Fruit fly (Drosophila melanogaster) whole organism, prepupa: ENCODE results near the gene Prtl99C.

Experiments used
- Blimp-1 ChIP-seq: fragments of 200-800 bp; sonication (Bioruptor generic); optimal IDR thresholded peaks from 3 replicates; lab custom pipeline; 2017; ENCODE audit warnings: missing biosample characterization, missing genetic modification characterization, mild to moderate bottlenecking, moderate library complexity, missing genetic modification reagents
- CG10631 ChIP-seq: fragments of 200-800 bp; sonication (Bioruptor generic); optimal IDR thresholded peaks from 2 replicates; lab custom pipeline; 2016; ENCODE audit warnings: missing biosample characterization, missing genetic modification characterization
- CG10669 ChIP-seq: fragments of 200-800 bp; sonication (Bioruptor generic); optimal IDR thresholded peaks from 3 replicates; lab custom pipeline; 2018; ENCODE audit warnings: missing biosample characterization, mild to moderate bottlenecking, missing genetic modification characterization, moderate library complexity
- CG11294 ChIP-seq: fragments of 200-800 bp; sonication (Bioruptor generic); IDR thresholded peaks from 2 replicates; pipeline ENCODE4 v1.3.6; 2022; ENCODE audit warnings: missing biosample characterization, missing genetic modification characterization
- CG11902 ChIP-seq: fragments of 200-800 bp; sonication (Bioruptor generic); optimal IDR thresholded peaks from 3 replicates; lab custom pipeline; 2016; ENCODE audit warnings: missing biosample characterization, missing genetic modification characterization
- CG15336 ChIP-seq: fragments of 200-800 bp; sonication (Bioruptor generic); IDR thresholded peaks from 2 replicates; pipeline ENCODE4 v1.3.6; 2022; ENCODE audit warnings: missing biosample characterization, missing genetic modification characterization
- CG3032 ChIP-seq: fragments of 200-800 bp; optimal IDR thresholded peaks from 2 replicates; lab custom pipeline; 2019; ENCODE audit warnings: missing biosample characterization, mild to moderate bottlenecking, missing genetic modification characterization, moderate library complexity
- CG31627 ChIP-seq: fragments of 200-800 bp; sonication (Bioruptor generic); optimal IDR thresholded peaks from 3 replicates; lab custom pipeline; 2016; ENCODE audit warnings: missing biosample characterization, missing genetic modification characterization
- CG32006 ChIP-seq: fragments of 200-800 bp; sonication (Bioruptor generic); optimal IDR thresholded peaks from 3 replicates; lab custom pipeline; 2017; ENCODE audit warnings: missing biosample characterization, mild to moderate bottlenecking, missing genetic modification characterization
- CG34406 ChIP-seq: fragments of 200-800 bp; sonication (Bioruptor generic); optimal IDR thresholded peaks from 3 replicates; lab custom pipeline; 2016; ENCODE audit warnings: missing biosample characterization, missing genetic modification characterization
- CG3919 ChIP-seq: fragments of 200-800 bp; sonication (Bioruptor generic); optimal IDR thresholded peaks from 3 replicates; lab custom pipeline; 2016; ENCODE audit warnings: missing biosample characterization, missing genetic modification characterization
- CG4318 ChIP-seq: fragments of 200-800 bp; sonication (Bioruptor generic); optimal IDR thresholded peaks from 3 replicates; lab custom pipeline; 2017; ENCODE audit warnings: missing biosample characterization, mild to moderate bottlenecking, missing genetic modification characterization
- CG6163 ChIP-seq: fragments of 200-800 bp; sonication (Bioruptor generic); IDR thresholded peaks from 3 replicates; pipeline ENCODE4 v1.3.6; 2022; ENCODE audit warnings: missing biosample characterization, missing genetic modification characterization
- CG6276 ChIP-seq: fragments of 200-800 bp; sonication (Bioruptor generic); optimal IDR thresholded peaks from 2 replicates; lab custom pipeline; 2017; ENCODE audit warnings: missing biosample characterization, mild to moderate bottlenecking, missing genetic modification characterization
- CG6792 ChIP-seq: fragments of 200-800 bp; sonication (Bioruptor generic); optimal IDR thresholded peaks from 3 replicates; lab custom pipeline; 2016; ENCODE audit warnings: missing biosample characterization, missing genetic modification characterization
- CG6808 ChIP-seq: fragments of 200-800 bp; sonication (Bioruptor generic); optimal IDR thresholded peaks from 3 replicates; lab custom pipeline; 2017; ENCODE audit warnings: missing biosample characterization, missing genetic modification characterization, mild to moderate bottlenecking, moderate library complexity, missing genetic modification reagents
- CG6854 ChIP-seq: fragments of 200-800 bp; sonication (Bioruptor generic); optimal IDR thresholded peaks from 2 replicates; lab custom pipeline; 2017; ENCODE audit warnings: missing biosample characterization, mild to moderate bottlenecking, missing genetic modification characterization
- CG7368 ChIP-seq: fragments of 200-800 bp; sonication (Bioruptor generic); optimal IDR thresholded peaks from 3 replicates; lab custom pipeline; 2016; ENCODE audit warnings: missing biosample characterization, missing genetic modification characterization
- CG8319 ChIP-seq: fragments of 200-800 bp; sonication (Bioruptor generic); optimal IDR thresholded peaks from 3 replicates; lab custom pipeline; 2016; ENCODE audit warnings: missing biosample characterization, missing genetic modification characterization
- CG9139 ChIP-seq: fragments of 200-800 bp; sonication (Bioruptor generic); optimal IDR thresholded peaks from 3 replicates; lab custom pipeline; 2017; ENCODE audit warnings: missing biosample characterization, mild to moderate bottlenecking, missing genetic modification characterization
- Eip75B ChIP-seq: fragments of 200-800 bp; sonication (Bioruptor generic); optimal IDR thresholded peaks from 3 replicates; lab custom pipeline; 2016; ENCODE audit warnings: missing biosample characterization, missing genetic modification characterization
- Eip93F ChIP-seq: fragments of 200-800 bp; sonication (Bioruptor generic); optimal IDR thresholded peaks from 2 replicates; lab custom pipeline; 2016; ENCODE audit warnings: missing biosample characterization, mild to moderate bottlenecking, missing genetic modification characterization
- Ets21C ChIP-seq: fragments of 200-800 bp; sonication (Bioruptor generic); optimal IDR thresholded peaks from 3 replicates; lab custom pipeline; 2016; ENCODE audit warnings: missing biosample characterization, missing genetic modification characterization
- Gug ChIP-seq: fragments of 200-800 bp; sonication (Bioruptor generic); IDR thresholded peaks from 2 replicates; pipeline ENCODE4 v1.3.6; 2022; ENCODE audit warnings: missing biosample characterization, missing genetic modification characterization
- Hr38 ChIP-seq: sonication (Bioruptor generic); optimal IDR thresholded peaks from 2 replicates; lab custom pipeline; 2016; ENCODE audit warnings: missing biosample characterization, missing genetic modification characterization
- Hr39 ChIP-seq: fragments of 200-800 bp; sonication (Bioruptor generic); optimal IDR thresholded peaks from 2 replicates; lab custom pipeline; 2016; ENCODE audit warnings: missing biosample characterization, missing genetic modification characterization
- Hr4 ChIP-seq: fragments of 200-800 bp; sonication (Bioruptor generic); optimal IDR thresholded peaks from 3 replicates; lab custom pipeline; 2016; ENCODE audit warnings: missing biosample characterization, missing genetic modification characterization
- Lpt ChIP-seq: fragments of 200-800 bp; sonication (Bioruptor generic); optimal IDR thresholded peaks from 3 replicates; lab custom pipeline; 2016; ENCODE audit warnings: missing biosample characterization, missing genetic modification characterization
- Met ChIP-seq: fragments of 200-800 bp; sonication (Bioruptor generic); optimal IDR thresholded peaks from 3 replicates; lab custom pipeline; 2016; ENCODE audit warnings: missing biosample characterization, missing genetic modification characterization
- Sox102F ChIP-seq: fragments of 200-800 bp; sonication (Bioruptor generic); optimal IDR thresholded peaks from 2 replicates; lab custom pipeline; 2016; ENCODE audit warnings: missing biosample characterization, mild to moderate bottlenecking, missing genetic modification characterization
- Sox14 ChIP-seq: fragments of 200-800 bp; sonication (Bioruptor generic); optimal IDR thresholded peaks from 3 replicates; lab custom pipeline; 2016; ENCODE audit warnings: missing biosample characterization, missing genetic modification characterization
- Sox15 ChIP-seq: fragments of 200-800 bp; sonication (Bioruptor generic); optimal IDR thresholded peaks from 3 replicates; lab custom pipeline; 2016; ENCODE audit warnings: missing biosample characterization, missing genetic modification characterization
- achi ChIP-seq: fragments of 200-800 bp; sonication (Bioruptor generic); optimal IDR thresholded peaks from 3 replicates; lab custom pipeline; 2016; ENCODE audit warnings: missing biosample characterization, missing genetic modification characterization
- acj6 ChIP-seq: fragments of 200-800 bp; sonication (Bioruptor generic); optimal IDR thresholded peaks from 3 replicates; lab custom pipeline; 2016; ENCODE audit warnings: missing biosample characterization, missing genetic modification characterization
- cyc ChIP-seq: fragments of 200-800 bp; sonication (Bioruptor generic); optimal IDR thresholded peaks from 3 replicates; lab custom pipeline; 2016; ENCODE audit warnings: missing biosample characterization, missing genetic modification characterization
- dac ChIP-seq: fragments of 200-800 bp; sonication (Bioruptor generic); optimal IDR thresholded peaks from 2 replicates; lab custom pipeline; 2017; ENCODE audit warnings: missing biosample characterization, mild to moderate bottlenecking, missing genetic modification characterization
- dsx ChIP-seq: fragments of 200-800 bp; optimal IDR thresholded peaks from 3 replicates; lab custom pipeline; 2019; ENCODE audit warnings: missing biosample characterization, mild to moderate bottlenecking, missing genetic modification characterization, moderate library complexity; ENCODE audit not compliant: poor library complexity, severe bottlenecking
- esn ChIP-seq: fragments of 200-800 bp; sonication (Bioruptor generic); optimal IDR thresholded peaks from 2 replicates; lab custom pipeline; 2016; ENCODE audit warnings: missing biosample characterization, mild to moderate bottlenecking, missing genetic modification characterization, moderate library complexity
- fd59A ChIP-seq: fragments of 200-800 bp; sonication (Bioruptor generic); optimal IDR thresholded peaks from 2 replicates; lab custom pipeline; 2017; ENCODE audit warnings: missing biosample characterization, mild to moderate bottlenecking, missing genetic modification characterization, missing genetic modification reagents
- fd85E ChIP-seq: fragments of 200-800 bp; sonication (Bioruptor generic); optimal IDR thresholded peaks from 3 replicates; lab custom pipeline; 2016; ENCODE audit warnings: missing biosample characterization, missing genetic modification characterization
- fkh ChIP-seq: fragments of 200-800 bp; sonication (Bioruptor generic); optimal IDR thresholded peaks from 3 replicates; lab custom pipeline; 2017; ENCODE audit warnings: missing biosample characterization, mild to moderate bottlenecking, missing genetic modification characterization, moderate library complexity
- net ChIP-seq: fragments of 200-800 bp; sonication (Bioruptor generic); optimal IDR thresholded peaks from 3 replicates; lab custom pipeline; 2016; ENCODE audit warnings: missing biosample characterization, missing genetic modification characterization
- pdm3 ChIP-seq: fragments of 200-800 bp; sonication (Bioruptor generic); optimal IDR thresholded peaks from 3 replicates; lab custom pipeline; 2016; ENCODE audit warnings: missing biosample characterization, missing genetic modification characterization
- salr ChIP-seq, 2 experiments: fragments of 200-800 bp; sonication (Bioruptor generic); optimal IDR thresholded peaks; 3 replicates each; lab custom pipeline; 2016 to 2018; ENCODE audit warnings: missing biosample characterization in 2 of 2, missing genetic modification characterization in 2 of 2, mild to moderate bottlenecking in 1 of 2
- spab ChIP-seq: fragments of 200-800 bp; sonication (Bioruptor generic); optimal IDR thresholded peaks from 2 replicates; lab custom pipeline; 2017; ENCODE audit warnings: missing biosample characterization, mild to moderate bottlenecking, missing genetic modification characterization, missing genetic modification reagents
- svp ChIP-seq: fragments of 200-800 bp; sonication (Bioruptor generic); peaks from one replicate; lab custom pipeline; 2016; ENCODE audit warnings: missing biosample characterization, missing genetic modification characterization
- topi ChIP-seq: fragments of 200-800 bp; sonication (Bioruptor generic); optimal IDR thresholded peaks from 3 replicates; lab custom pipeline; 2016; ENCODE audit warnings: missing biosample characterization, missing genetic modification characterization
- vri ChIP-seq: fragments of 200-800 bp; sonication (Bioruptor generic); optimal IDR thresholded peaks from 3 replicates; lab custom pipeline; 2016; ENCODE audit warnings: missing biosample characterization, mild to moderate bottlenecking, missing genetic modification characterization

Prtl99C gene

dm6 chr3R:29797183-29797582, 38.6 kb upstream of the Prtl99C start:
- TF ChIP-seq cyc (GFP tag; lab: Kevin White, UChicago): no peak
- TF ChIP-seq fd59A (GFP tag; lab: Kevin White, UChicago): no peak
- TF ChIP-seq Sox102F (GFP tag; lab: Kevin White, UChicago): no peak
- no peak for TF ChIP-seq CG34406 (GFP tag; lab: Kevin White, UChicago)
- TF ChIP-seq pdm3 (GFP tag; lab: Kevin White, UChicago): no peak
- no peak for TF ChIP-seq acj6 (GFP tag; lab: Kevin White, UChicago)
- TF ChIP-seq CG10669: no peak
- TF ChIP-seq CG3032 (tag; lab: Kevin White, UChicago): no peak
- TF ChIP-seq Sox14 (GFP tag; lab: Kevin White, UChicago): no peak
- no peak for TF ChIP-seq vri (GFP tag; lab: Kevin White, UChicago)
- no peak for TF ChIP-seq salr (GFP tag; optimal IDR thresholded peaks at IDR 0.05; lab: Kevin White, UChicago)
- no peak for TF ChIP-seq CG9139
- TF ChIP-seq CG10631 (GFP tag; lab: Kevin White, UChicago): no peak
- TF ChIP-seq, all 60 proteins: peak for 0

DNA sequence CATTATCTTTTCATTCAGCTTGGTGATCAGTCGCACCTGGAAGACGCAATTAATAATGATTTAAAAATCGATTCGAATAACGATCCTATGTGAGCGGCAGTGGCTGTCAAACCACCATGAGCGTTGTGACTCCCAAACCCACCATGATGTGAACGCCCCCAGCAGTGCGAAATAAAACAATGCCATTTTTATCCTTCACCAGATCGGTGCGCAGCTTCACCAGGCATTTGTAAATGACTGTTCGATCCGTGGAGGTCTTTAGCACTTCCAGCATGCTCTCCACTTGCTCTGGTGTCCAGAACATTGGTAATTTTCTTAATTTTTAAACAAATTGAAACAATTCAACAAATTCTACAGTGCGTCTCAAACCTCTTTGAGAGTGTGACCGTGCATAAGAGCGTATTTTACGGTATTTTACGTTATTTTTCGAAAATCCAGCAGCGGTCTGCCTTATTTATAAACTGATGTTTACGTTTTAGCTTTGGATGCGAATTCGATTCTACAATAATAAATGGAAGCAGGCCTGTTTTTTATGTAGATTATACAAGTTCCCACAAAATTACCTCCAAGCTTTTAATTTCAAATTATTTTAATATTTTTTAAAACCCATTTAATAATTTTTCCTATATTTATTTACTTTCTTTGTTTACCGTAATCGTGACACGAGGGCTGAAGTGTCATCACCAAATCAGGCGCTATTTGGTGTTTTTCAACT, 36.6 kb upstream of the Prtl99C start, which contains the start of the genes Rnb and Drice:
Gene Rnb (minus strand): TSS at position 389 of the 715 bp plus-strand sequence.
Gene Drice (plus strand): TSS at position 693 of the 715 bp plus-strand sequence.
- TF ChIP-seq salr (GFP tag; optimal IDR thresholded peaks at IDR 0.05; lab: Kevin White, UChicago) (no peak), CG6808 (GFP tag; lab: Kevin White, UChicago) (no peak), acj6 (GFP tag; lab: Kevin White, UChicago) (peak; percentile 30), Hr39 (GFP tag; lab: Kevin White, UChicago) (no peak), dsx (GFP tag; lab: Kevin White, UChicago) (peak; percentile 64), Sox14 (GFP tag; lab: Kevin White, UChicago) (peak; percentile 88), CG6792 (GFP tag; lab: Kevin White, UChicago) (no peak), vri (GFP tag; lab: Kevin White, UChicago) (no peak), Hr38 (GFP tag; lab: Kevin White, UChicago) (no peak), spab (GFP tag; lab: Kevin White, UChicago) (no peak), Blimp-1 (GFP tag; lab: Kevin White, UChicago) (no peak), CG31627 (GFP tag; lab: Kevin White, UChicago) (peak; percentile 32), CG4318 (GFP tag; lab: Kevin White, UChicago) (no peak), Eip75B (GFP tag; lab: Kevin White, UChicago) (no peak), svp (GFP tag; lab: Kevin White, UChicago) (peak; percentile 70), CG15336 (GFP tag; lab: Robert Waterston, UW) (no peak), topi (GFP tag; lab: Kevin White, UChicago) (peak; percentile 37), Eip93F (no peak), Lpt (GFP tag; lab: Kevin White, UChicago) (no peak), Sox15 (GFP tag; lab: Kevin White, UChicago) (no peak), dac (no peak), CG6163 (peak; percentile 50; the same call in 2 of the 3 replicates), net (GFP tag; lab: Kevin White, UChicago) (no peak), fd85E (GFP tag; lab: Kevin White, UChicago) (no peak), CG11902 (peak; percentile 6), Gug (no peak), CG32006 (no peak), fd59A (GFP tag; lab: Kevin White, UChicago) (no peak), Met (no peak), fkh (GFP tag; lab: Kevin White, UChicago) (peak; percentile 99), CG8319 (GFP tag; lab: Kevin White, UChicago) (no peak), CG6854 (GFP tag; lab: Kevin White, UChicago) (no peak), Ets21C (GFP tag; lab: Kevin White, UChicago) (no peak), esn (peak; percentile 65), CG10669 (no peak), CG3919 (GFP tag; lab: Kevin White, UChicago) (no peak), CG7368 (GFP tag; lab: Kevin White, UChicago) (no peak), CG11294 (GFP tag; lab: Robert Waterston, UW) (no peak), Hr4 (GFP tag; lab: Kevin White, UChicago) (no peak), achi (GFP tag; lab: Kevin White, UChicago) (no peak), CG6276 (no peak), CG34406 (GFP tag; lab: Kevin White, UChicago) (peak; percentile 8)
